Worm (Caenorhabditis elegans) whole organism, late embryonic: Measurements from ENCODE around the gene nhr-195.

Experiments
- C08G9.2 ChIP-seq: sonication (generic microtip); optimal IDR thresholded peaks from 2 replicates; lab custom pipeline; 2016; ENCODE audit warnings: mild to moderate bottlenecking, missing genetic modification characterization, moderate library complexity, missing compliant biosample characterization
- F13H6.1 ChIP-seq: sonication (generic microtip); optimal IDR thresholded peaks from 2 replicates; lab custom pipeline; 2016; ENCODE audit warnings: missing genetic modification characterization, missing compliant biosample characterization
- K09A11.1 ChIP-seq: sonication (generic microtip); optimal IDR thresholded peaks from 2 replicates; lab custom pipeline; 2017; ENCODE audit warnings: antibody characterized with exemption, mild to moderate bottlenecking, missing genetic modification characterization, missing compliant biosample characterization; ENCODE audit not compliant: insufficient read depth
- Y22D7AL.16 ChIP-seq: sonication (generic microtip); optimal IDR thresholded peaks from 2 replicates; lab custom pipeline; 2016; ENCODE audit warnings: missing genetic modification characterization, missing compliant biosample characterization
- ahr-1 ChIP-seq: sonication (generic microtip); optimal IDR thresholded peaks from 2 replicates; lab custom pipeline; 2016; ENCODE audit warnings: missing genetic modification characterization, missing compliant biosample characterization
- ceh-18 ChIP-seq: sonication (generic microtip); optimal IDR thresholded peaks from 2 replicates; lab custom pipeline; 2016; ENCODE audit warnings: missing genetic modification characterization, missing compliant biosample characterization
- ceh-19 ChIP-seq: fragments of 200-800 bp; sonication (Bioruptor generic); optimal IDR thresholded peaks from 2 replicates; lab custom pipeline; 2018; ENCODE audit warnings: mild to moderate bottlenecking, missing genetic modification characterization, missing compliant biosample characterization
- ceh-2 ChIP-seq: sonication (generic microtip); optimal IDR thresholded peaks from 2 replicates; lab custom pipeline; 2016; ENCODE audit warnings: missing genotype, missing genetic modification characterization, missing compliant biosample characterization
- ceh-30 ChIP-seq: fragments of 150-350 bp; optimal IDR thresholded peaks from 2 replicates; lab custom pipeline; 2014; ENCODE audit warnings: missing biosample characterization, missing genetic modification characterization
- ceh-34 ChIP-seq: sonication (generic microtip); optimal IDR thresholded peaks from 2 replicates; lab custom pipeline; 2016; ENCODE audit warnings: mild to moderate bottlenecking, missing genetic modification characterization, missing compliant biosample characterization
- ceh-6 ChIP-seq: fragments of 200-800 bp; sonication (Bioruptor generic); optimal IDR thresholded peaks from 2 replicates; lab custom pipeline; 2018; ENCODE audit warnings: mild to moderate bottlenecking, missing genetic modification characterization, missing compliant biosample characterization
- che-1 ChIP-seq: sonication (generic microtip); optimal IDR thresholded peaks from 2 replicates; lab custom pipeline; 2016; ENCODE audit warnings: mild to moderate bottlenecking, missing genetic modification characterization, missing compliant biosample characterization
- dmd-4 ChIP-seq: sonication (generic microtip); optimal IDR thresholded peaks from 2 replicates; lab custom pipeline; 2016; ENCODE audit warnings: borderline replicate concordance, missing genetic modification characterization, missing compliant biosample characterization
- elt-2 ChIP-seq: sonication (generic microtip); optimal IDR thresholded peaks from 2 replicates; lab custom pipeline; 2016; ENCODE audit warnings: missing genetic modification reagents, missing genetic modification characterization, missing compliant biosample characterization
- elt-4 ChIP-seq: sonication (generic microtip); optimal IDR thresholded peaks from 2 replicates; lab custom pipeline; 2016; ENCODE audit warnings: missing genetic modification characterization, missing compliant biosample characterization
- eyg-1 ChIP-seq: sonication (generic microtip); optimal IDR thresholded peaks from 2 replicates; lab custom pipeline; 2016; ENCODE audit warnings: missing genotype, missing genetic modification characterization, missing compliant biosample characterization
- fkh-6 ChIP-seq: sonication (generic microtip); optimal IDR thresholded peaks from 2 replicates; lab custom pipeline; 2016; ENCODE audit warnings: missing genetic modification characterization, missing compliant biosample characterization
- gmeb-2 ChIP-seq: sonication (generic microtip); optimal IDR thresholded peaks from 2 replicates; lab custom pipeline; 2016; ENCODE audit warnings: missing genetic modification characterization, inconsistent platforms, missing compliant biosample characterization
- hlh-13 ChIP-seq: fragments of 200-800 bp; sonication (Bioruptor generic); optimal IDR thresholded peaks from 2 replicates; lab custom pipeline; 2018; ENCODE audit warnings: mild to moderate bottlenecking, missing genetic modification characterization, missing compliant biosample characterization
- hlh-30 ChIP-seq: sonication (generic microtip); optimal IDR thresholded peaks from 2 replicates; lab custom pipeline; 2017; ENCODE audit warnings: antibody characterized with exemption, missing genetic modification characterization, missing compliant biosample characterization; ENCODE audit not compliant: insufficient read depth
- lim-6 ChIP-seq: sonication (generic microtip); optimal IDR thresholded peaks from 2 replicates; lab custom pipeline; 2016; ENCODE audit warnings: missing genetic modification characterization, missing compliant biosample characterization
- lin-11 ChIP-seq: fragments of 200-800 bp; sonication (Bioruptor generic); optimal IDR thresholded peaks from 2 replicates; lab custom pipeline; 2018; ENCODE audit warnings: mild to moderate bottlenecking, missing genetic modification characterization, missing compliant biosample characterization
- madf-2 ChIP-seq: sonication (generic microtip); optimal IDR thresholded peaks from 2 replicates; lab custom pipeline; 2017; ENCODE audit warnings: missing genetic modification characterization, missing compliant biosample characterization
- nfya-1 ChIP-seq: sonication (generic microtip); optimal IDR thresholded peaks from 2 replicates; lab custom pipeline; 2017; ENCODE audit warnings: missing genetic modification characterization, mild to moderate bottlenecking, missing compliant biosample characterization, antibody characterized with exemption, moderate library complexity
- npax-4 ChIP-seq: sonication (generic microtip); optimal IDR thresholded peaks from 2 replicates; lab custom pipeline; 2016; ENCODE audit warnings: missing genetic modification characterization, missing compliant biosample characterization
- odd-2 ChIP-seq: sonication (generic microtip); optimal IDR thresholded peaks from 2 replicates; lab custom pipeline; 2017; ENCODE audit warnings: antibody characterized with exemption, mild to moderate bottlenecking, missing genetic modification characterization, missing compliant biosample characterization
- pat-9 ChIP-seq: fragments of 200-800 bp; sonication (Bioruptor generic); optimal IDR thresholded peaks from 2 replicates; lab custom pipeline; 2018; ENCODE audit warnings: mild to moderate bottlenecking, missing genetic modification characterization, moderate library complexity, missing compliant biosample characterization
- pax-1 ChIP-seq: fragments of 150-350 bp; optimal IDR thresholded peaks from 2 replicates; lab custom pipeline; 2014; ENCODE audit warnings: missing biosample characterization, missing genetic modification characterization
- pha-4 ChIP-seq: fragments of 150-350 bp; optimal IDR thresholded peaks from 2 replicates; lab custom pipeline; 2018; ENCODE audit warnings: missing biosample characterization, missing genetic modification reagents, missing genetic modification characterization
- rnt-1 ChIP-seq: sonication (generic microtip); optimal IDR thresholded peaks from 2 replicates; lab custom pipeline; 2016; ENCODE audit warnings: missing genetic modification characterization, missing compliant biosample characterization
- sox-4 ChIP-seq: sonication (generic microtip); optimal IDR thresholded peaks from 2 replicates; lab custom pipeline; 2017; ENCODE audit warnings: mild to moderate bottlenecking, missing genetic modification characterization, inconsistent platforms, missing compliant biosample characterization
- tbx-2 ChIP-seq: sonication (generic microtip); optimal IDR thresholded peaks from 2 replicates; lab custom pipeline; 2016; ENCODE audit warnings: missing genetic modification characterization, missing compliant biosample characterization
- tbx-7 ChIP-seq: sonication (generic microtip); optimal IDR thresholded peaks from 2 replicates; lab custom pipeline; 2016; ENCODE audit warnings: missing genotype, missing genetic modification characterization, missing compliant biosample characterization
- unc-42 ChIP-seq: sonication (generic microtip); optimal IDR thresholded peaks from 2 replicates; lab custom pipeline; 2016; ENCODE audit warnings: missing genotype, missing genetic modification characterization, missing compliant biosample characterization
- unc-86 ChIP-seq: sonication (generic microtip); optimal IDR thresholded peaks from 2 replicates; lab custom pipeline; 2016; ENCODE audit warnings: missing genetic modification characterization, missing compliant biosample characterization
- zip-5 ChIP-seq: sonication (generic microtip); optimal IDR thresholded peaks from 2 replicates; lab custom pipeline; 2016; ENCODE audit warnings: missing genetic modification characterization, missing compliant biosample characterization

The nhr-195 gene

ce11 chrV:8994801-8995200 is 22.6 kb upstream of the nhr-195 start, which contains the start of gene F59E11.5:
F59E11.5 (plus strand) TSS chrV:8995101.
- TF ChIP-seq fkh-6 (tag; lab: Kevin White, UChicago) (no peak), elt-4 (tag; lab: Kevin White, UChicago) (no peak), ceh-2 (tag; lab: Kevin White, UChicago) (no peak), ahr-1 (tag; lab: Kevin White, UChicago) (no peak), hlh-13 (GFP tag; lab: Kevin White, UChicago) (no peak), npax-4 (tag; lab: Kevin White, UChicago) (no peak), lim-6 (tag; lab: Kevin White, UChicago) (no peak)
- TF ChIP-seq, all 69 proteins: peak for 0

ce11 chrV:8994272-8994671 is 22.1 kb upstream of the nhr-195 start:
- TF ChIP-seq K09A11.1, result no peak
- no peak for TF ChIP-seq F13H6.1 (tag; lab: Kevin White, UChicago)
- no peak for TF ChIP-seq madf-2 (tag; lab: Kevin White, UChicago)
- no peak for TF ChIP-seq hlh-30 (tag; lab: Kevin White, UChicago)
- TF ChIP-seq Y22D7AL.16 (tag; lab: Kevin White, UChicago), result no peak
- no peak for TF ChIP-seq ceh-34 (tag; lab: Kevin White, UChicago)
- no peak for TF ChIP-seq sox-4 (tag; lab: Kevin White, UChicago)

- TF ChIP-seq pha-4 (no peak), npax-4 (tag; lab: Kevin White, UChicago) (no peak), elt-4 (tag; lab: Kevin White, UChicago) (no peak), unc-42 (tag; lab: Kevin White, UChicago) (no peak), ceh-18 (tag; lab: Kevin White, UChicago) (no peak), ceh-6 (GFP tag; lab: Kevin White, UChicago) (no peak), che-1 (tag; lab: Kevin White, UChicago) (no peak)
Measured at ce11 chrV:8991679-8992078, 19.5 kb upstream of the nhr-195 start, which contains the start of gene F59E11.6. F59E11.6 (plus strand) TSS chrV:8991789.

ce11 chrV:8990194-8990649 is 18.1 kb upstream of the nhr-195 start, which contains the start of gene F59E11.7:
F59E11.7 (plus strand) TSS chrV:8990244.
- TF ChIP-seq unc-42 (tag; lab: Kevin White, UChicago) (no peak), elt-2 (tag; lab: Kevin White, UChicago) (no peak), eyg-1 (no peak), ceh-6 (GFP tag; lab: Kevin White, UChicago) (no peak), pax-1 (tag; lab: Kevin White, UChicago) (no peak), zip-5 (tag; lab: Kevin White, UChicago) (no peak), tbx-2 (tag; lab: Kevin White, UChicago) (no peak)
- TF ChIP-seq, all 69 proteins: peak for 0

- no peak for TF ChIP-seq K09A11.1
- TF ChIP-seq unc-86 (tag; lab: Kevin White, UChicago), result no peak
- TF ChIP-seq dmd-4 (tag; lab: Kevin White, UChicago), result no peak
- no peak for TF ChIP-seq ceh-18 (tag; lab: Kevin White, UChicago)
- no peak for TF ChIP-seq C08G9.2 (tag; lab: Kevin White, UChicago)
Measured at ce11 chrV:8988104-8988503, 15.9 kb upstream of the nhr-195 start, which contains the start of gene str-87. str-87 (minus strand) TSS chrV:8988204.

- no peak for TF ChIP-seq pat-9
- no peak for TF ChIP-seq gmeb-2
- no peak for TF ChIP-seq elt-2 (tag; lab: Kevin White, UChicago)
- TF ChIP-seq rnt-1 (tag; lab: Kevin White, UChicago), result no peak
- TF ChIP-seq odd-2 (tag; lab: Kevin White, UChicago), result no peak
- no peak for TF ChIP-seq ceh-19 (GFP tag; lab: Kevin White, UChicago)
- no peak for TF ChIP-seq nfya-1 (tag; lab: Kevin White, UChicago)
- no peak for TF ChIP-seq hlh-13 (GFP tag; lab: Kevin White, UChicago)
- no peak for TF ChIP-seq sox-4 (tag; lab: Kevin White, UChicago)
- TF ChIP-seq ceh-30 (tag; lab: Kevin White, UChicago), result no peak
- no peak for TF ChIP-seq madf-2 (tag; lab: Kevin White, UChicago)
- TF ChIP-seq tbx-7 (tag; lab: Kevin White, UChicago), result no peak
- no peak for TF ChIP-seq hlh-30 (tag; lab: Kevin White, UChicago)
- no peak for TF ChIP-seq lin-11
- TF ChIP-seq, all 69 proteins: peak for 0
Measured at ce11 chrV:8985740-8986139, 13.6 kb upstream of the nhr-195 start, which contains the start of gene str-85. str-85 (minus strand) TSS chrV:8985840.
